Worm (Caenorhabditis elegans) whole organism, early embryonic: Measurements from ENCODE around the gene F46H5.4.

ENCODE experiments used
- B0310.2 ChIP-seq: sonication (generic microtip); optimal IDR thresholded peaks from 2 replicates; lab custom pipeline; 2016; ENCODE audit warnings: mild to moderate bottlenecking, missing genetic modification characterization, missing compliant biosample characterization
- F13C5.2 ChIP-seq: sonication (generic microtip); optimal IDR thresholded peaks from 2 replicates; lab custom pipeline; 2017; ENCODE audit warnings: mild to moderate bottlenecking, missing genetic modification characterization, inconsistent platforms, missing compliant biosample characterization
- aly-1 ChIP-seq: sonication (generic microtip); optimal IDR thresholded peaks from 2 replicates; lab custom pipeline; 2016; ENCODE audit warnings: missing genetic modification characterization, missing compliant biosample characterization
- ama-1 ChIP-seq: fragments of 150-350 bp; optimal IDR thresholded peaks from 2 replicates; lab custom pipeline; 2014
- ceh-13 ChIP-seq: fragments of 200-800 bp; sonication (Bioruptor generic); optimal IDR thresholded peaks from 2 replicates; lab custom pipeline; 2018; ENCODE audit warnings: mild to moderate bottlenecking, missing genetic modification characterization, missing compliant biosample characterization
- ceh-36 ChIP-seq: sonication (generic microtip); optimal IDR thresholded peaks from 2 replicates; lab custom pipeline; 2016; ENCODE audit warnings: missing genetic modification characterization, inconsistent platforms, missing compliant biosample characterization
- ets-7 ChIP-seq: sonication (generic microtip); optimal IDR thresholded peaks from 2 replicates; lab custom pipeline; 2016; ENCODE audit warnings: missing genotype, missing genetic modification characterization, missing compliant biosample characterization
- flt-1 ChIP-seq: fragments of 200-800 bp; sonication (Bioruptor generic); IDR thresholded peaks from 2 replicates; pipeline ENCODE4 v1.3.6; 2022; ENCODE audit warnings: missing genetic modification characterization, missing compliant biosample characterization
- hmbx-1 ChIP-seq: sonication (generic microtip); optimal IDR thresholded peaks from 2 replicates; lab custom pipeline; 2016; ENCODE audit warnings: mild to moderate bottlenecking, missing genetic modification characterization, missing compliant biosample characterization
- hmg-4 ChIP-seq: fragments of 200-800 bp; sonication (Bioruptor generic); optimal IDR thresholded peaks from 2 replicates; lab custom pipeline; 2018; ENCODE audit warnings: mild to moderate bottlenecking, missing genetic modification characterization, missing compliant biosample characterization
- hnd-1 ChIP-seq: sonication (generic microtip); optimal IDR thresholded peaks from 2 replicates; lab custom pipeline; 2016; ENCODE audit warnings: missing genetic modification characterization, missing compliant biosample characterization
- pes-1 ChIP-seq: fragments of 200-800 bp; sonication (Bioruptor generic); IDR thresholded peaks from 2 replicates; pipeline ENCODE4 v1.3.6; 2022; ENCODE audit warnings: missing genetic modification reagents, missing genetic modification characterization, missing compliant biosample characterization
- scrt-1 ChIP-seq: fragments of 200-800 bp; sonication (Bioruptor generic); IDR thresholded peaks from 2 replicates; pipeline ENCODE4 v1.3.6; 2022; ENCODE audit warnings: missing genetic modification characterization, missing compliant biosample characterization
- sea-1 ChIP-seq: fragments of 200-800 bp; sonication (Bioruptor generic); conservative IDR thresholded peaks from 2 replicates; pipeline ENCODE4 v1.3.6; 2022; ENCODE audit warnings: missing genetic modification characterization, missing compliant biosample characterization
- tbx-11 ChIP-seq: fragments of 200-800 bp; sonication (Bioruptor generic); IDR thresholded peaks from 2 replicates; pipeline ENCODE4 v1.3.6; 2022; ENCODE audit warnings: missing genetic modification characterization, missing compliant biosample characterization
- tbx-37 ChIP-seq: fragments of 200-800 bp; sonication (Bioruptor generic); conservative IDR thresholded peaks from 2 replicates; pipeline ENCODE4 v1.3.6; 2022; ENCODE audit warnings: missing genetic modification reagents, missing genetic modification characterization, missing compliant biosample characterization
- tra-4 ChIP-seq: sonication (generic microtip); optimal IDR thresholded peaks from 2 replicates; lab custom pipeline; 2017; ENCODE audit warnings: missing genetic modification characterization, missing compliant biosample characterization

Gene F46H5.4

DNA sequence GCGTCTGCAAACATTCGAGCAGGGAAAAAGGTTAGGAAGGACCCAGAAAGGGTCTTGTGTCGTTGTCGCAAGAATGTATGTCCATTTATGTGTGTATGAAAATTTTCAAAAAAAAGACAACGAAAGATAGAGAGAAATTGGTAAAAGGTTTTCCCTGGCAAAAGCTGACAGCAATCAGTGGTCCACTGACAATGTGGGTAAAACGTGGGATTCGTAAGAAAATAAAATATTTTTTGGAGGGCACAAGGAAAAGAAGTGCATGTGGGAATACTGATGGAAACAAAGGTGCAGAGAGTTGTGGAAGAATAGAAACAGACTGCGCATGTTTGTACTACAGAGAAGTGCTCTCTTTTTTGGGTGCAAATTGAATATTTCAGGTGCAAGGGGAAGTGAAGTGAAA, 28.7 kb upstream of the F46H5.4 start:
- TF ChIP-seq F13C5.2 (no peak), aly-1 (tag; lab: Kevin White, UChicago) (no peak), scrt-1 (GFP tag; lab: Robert Waterston, UW) (no peak), hmg-4 (GFP tag; lab: Kevin White, UChicago) (no peak), tbx-37 (GFP tag; lab: Robert Waterston, UW) (no peak), sea-1 (GFP tag; lab: Robert Waterston, UW) (no peak), ceh-36 (no peak), B0310.2 (tag; lab: Kevin White, UChicago) (no peak), tra-4 (tag; lab: Kevin White, UChicago) (no peak), ama-1 (lab: Kevin White, UChicago) (no peak), ets-7 (tag; lab: Kevin White, UChicago) (no peak), tbx-11 (GFP tag; lab: Robert Waterston, UW) (no peak)

DNA sequence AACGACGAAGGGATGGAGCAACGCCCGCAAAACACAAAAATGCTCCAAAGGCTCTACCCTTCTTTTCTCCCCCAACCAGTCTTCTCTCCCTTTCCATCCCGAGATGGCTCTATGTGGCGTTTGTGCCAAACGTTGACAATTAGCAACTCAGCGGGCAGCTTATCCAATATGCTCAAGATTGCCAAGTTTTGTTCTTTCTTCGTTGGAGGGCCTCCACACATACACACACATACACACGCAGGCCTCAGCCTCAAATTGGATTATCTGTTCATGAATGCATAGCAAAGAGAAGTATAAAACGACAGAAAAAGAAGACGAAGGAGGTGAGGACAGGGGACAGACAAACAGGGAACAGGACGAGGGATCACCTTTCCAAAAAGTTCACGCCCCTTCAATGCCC, 26.9 kb upstream of the F46H5.4 start:
- no peak for TF ChIP-seq tra-4 (tag; lab: Kevin White, UChicago)
- TF ChIP-seq hmg-4 (GFP tag; lab: Kevin White, UChicago): peak; percentile 17

DNA sequence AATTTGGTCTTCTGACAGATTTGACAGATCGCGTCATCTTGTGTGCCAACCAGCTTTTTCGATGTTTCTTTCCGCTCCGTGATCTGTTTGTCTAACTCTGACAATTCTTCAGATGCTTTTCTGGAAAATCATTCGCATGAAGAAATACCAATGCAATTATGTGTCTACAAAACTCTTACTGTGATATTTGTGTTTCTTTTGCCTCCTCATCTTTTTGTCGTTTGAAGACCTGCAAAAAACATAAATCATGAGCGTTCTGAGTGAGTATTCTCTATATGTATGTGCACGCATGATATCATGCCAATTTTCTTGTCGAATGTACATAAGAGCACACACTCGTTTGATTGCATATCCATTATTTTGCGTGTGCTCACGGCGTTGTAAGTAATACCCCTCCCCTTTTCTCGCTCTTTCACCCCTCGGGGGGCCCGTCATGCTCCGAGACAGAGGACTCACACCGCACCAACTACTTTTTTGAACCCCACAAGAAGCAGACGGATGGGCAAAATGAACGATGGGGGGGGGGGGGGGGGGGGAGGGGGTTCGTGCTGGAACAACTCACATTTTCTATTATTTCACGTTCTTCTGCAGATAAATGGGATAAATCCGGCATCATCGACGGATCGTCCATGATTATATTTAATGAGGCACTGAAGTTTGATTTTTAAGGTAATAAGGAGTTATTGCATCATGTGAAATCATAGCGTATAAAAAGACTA, 25.4 kb upstream of the F46H5.4 start, which contains the start of gene unc-10:
Gene unc-10, minus strand, starts transcription at position 652 of the 719 bp plus-strand sequence.
- TF ChIP-seq tra-4 (tag; lab: Kevin White, UChicago) (no peak), tbx-37 (GFP tag; lab: Robert Waterston, UW) (no peak), pes-1 (no peak), B0310.2 (tag; lab: Kevin White, UChicago) (no peak), tbx-11 (GFP tag; lab: Robert Waterston, UW) (no peak), ceh-36 (no peak), F13C5.2 (no peak), ets-7 (tag; lab: Kevin White, UChicago) (no peak), ceh-13 (no peak), ama-1 (lab: Kevin White, UChicago) (no peak), sea-1 (GFP tag; lab: Robert Waterston, UW) (no peak)

DNA sequence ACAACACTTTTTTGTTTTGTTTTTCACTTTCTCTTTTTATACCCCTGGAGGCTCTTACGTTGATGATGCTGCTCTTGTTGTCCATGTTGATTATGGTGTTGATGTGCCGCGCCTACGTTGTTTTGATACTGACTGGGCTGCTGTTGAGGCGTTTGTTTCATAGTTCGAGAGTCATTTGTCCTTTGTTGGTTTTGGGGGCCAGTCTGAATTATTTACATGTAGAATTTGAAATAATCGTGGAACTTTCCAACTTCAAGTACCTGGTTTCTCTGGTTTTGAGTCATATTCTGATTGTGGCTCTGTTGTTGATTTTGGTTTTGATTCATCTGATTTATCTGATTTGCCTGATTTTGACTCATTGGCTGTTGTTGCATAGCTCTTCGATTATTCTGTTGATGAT, 23.7 kb upstream of the F46H5.4 start:
- TF ChIP-seq hmbx-1 (tag; lab: Kevin White, UChicago): no peak
- no peak for TF ChIP-seq tra-4 (tag; lab: Kevin White, UChicago)
- no peak for TF ChIP-seq ceh-13
- TF ChIP-seq pes-1: no peak
- TF ChIP-seq ceh-36: no peak
- no peak for TF ChIP-seq ama-1 (lab: Kevin White, UChicago)
- no peak for TF ChIP-seq sea-1 (GFP tag; lab: Robert Waterston, UW)
- no peak for TF ChIP-seq aly-1 (tag; lab: Kevin White, UChicago)
- no peak for TF ChIP-seq tbx-11 (GFP tag; lab: Robert Waterston, UW)
- no peak for TF ChIP-seq tbx-37 (GFP tag; lab: Robert Waterston, UW)
- TF ChIP-seq hnd-1 (tag; lab: Kevin White, UChicago): no peak

DNA sequence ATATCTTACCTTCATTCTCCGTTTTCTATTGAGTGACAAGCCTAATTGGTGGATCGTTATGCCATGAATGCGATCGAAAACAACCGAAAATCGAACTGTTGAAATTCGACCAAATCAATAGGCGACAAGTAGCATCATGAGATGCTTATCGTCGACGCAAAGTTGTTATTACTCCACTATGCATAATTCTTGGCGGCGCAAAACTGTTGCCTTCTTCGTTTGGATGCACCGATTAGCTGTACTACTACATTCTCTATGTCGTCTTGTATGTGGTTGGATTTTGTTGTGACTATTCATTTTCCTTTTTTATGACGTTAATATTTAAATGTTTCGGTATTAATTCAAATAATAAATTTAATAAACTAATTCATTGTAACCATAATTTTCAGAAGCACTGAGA, 17.6 kb upstream of the F46H5.4 start, which contains the start of gene F46H5.11:
Gene F46H5.11, minus strand, starts transcription at position 101 of the 400 bp plus-strand sequence.
- no peak for TF ChIP-seq tbx-37 (GFP tag; lab: Robert Waterston, UW)
- no peak for TF ChIP-seq F13C5.2
- no peak for TF ChIP-seq aly-1 (tag; lab: Kevin White, UChicago)

DNA sequence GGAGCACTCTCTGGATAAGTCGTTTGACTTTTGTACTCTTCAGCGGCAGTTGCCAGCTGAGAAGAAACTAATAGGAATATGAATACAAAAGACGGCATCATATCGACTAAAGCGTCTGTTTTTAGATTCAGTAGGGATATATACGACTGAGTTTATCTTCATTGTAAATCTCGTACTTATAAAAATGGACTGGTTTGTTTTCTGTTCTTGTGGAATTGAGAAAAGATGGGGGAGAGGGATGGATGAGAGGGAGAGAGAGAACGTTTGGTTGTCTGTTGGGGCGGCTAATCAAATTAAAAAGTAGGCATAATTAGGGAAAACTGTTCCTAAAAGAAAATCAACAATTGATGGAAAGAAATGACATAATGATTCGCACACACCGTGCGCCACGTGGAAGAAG, 15.0 kb upstream of the F46H5.4 start, which contains the start of gene grd-7:
Gene grd-7, minus strand, starts transcription at position 101 of the 400 bp plus-strand sequence.
- no peak for TF ChIP-seq ceh-13
- TF ChIP-seq scrt-1 (GFP tag; lab: Robert Waterston, UW): no peak

DNA sequence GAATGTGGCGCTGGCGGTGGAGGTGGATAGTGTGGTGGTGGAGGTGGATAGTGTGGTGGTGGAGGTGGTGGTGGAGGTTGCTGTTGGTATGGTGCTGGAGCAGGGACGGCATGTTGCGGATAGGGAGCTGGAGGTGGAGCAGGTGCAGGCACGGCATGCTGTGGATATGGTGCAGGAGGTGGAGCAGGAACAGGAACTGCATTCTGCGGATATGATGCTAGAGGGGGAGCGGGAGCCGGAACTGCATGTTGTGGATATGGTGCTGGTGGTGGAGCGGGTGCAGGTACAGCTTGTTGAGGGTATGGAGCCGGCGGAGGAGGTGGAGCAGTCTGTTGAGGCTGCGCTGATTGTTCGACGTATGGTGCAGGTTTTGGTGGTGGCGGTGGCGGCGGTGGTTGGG, 14.6 kb upstream of the F46H5.4 start:
- TF ChIP-seq sea-1 (GFP tag; lab: Robert Waterston, UW) (0 out of 2 replicates have a peak, but pooled peaks have one; percentile 31), hnd-1 (tag; lab: Kevin White, UChicago) (no peak), scrt-1 (GFP tag; lab: Robert Waterston, UW) (0 out of 2 replicates have a peak, but pooled peaks have one; percentile 30)

DNA sequence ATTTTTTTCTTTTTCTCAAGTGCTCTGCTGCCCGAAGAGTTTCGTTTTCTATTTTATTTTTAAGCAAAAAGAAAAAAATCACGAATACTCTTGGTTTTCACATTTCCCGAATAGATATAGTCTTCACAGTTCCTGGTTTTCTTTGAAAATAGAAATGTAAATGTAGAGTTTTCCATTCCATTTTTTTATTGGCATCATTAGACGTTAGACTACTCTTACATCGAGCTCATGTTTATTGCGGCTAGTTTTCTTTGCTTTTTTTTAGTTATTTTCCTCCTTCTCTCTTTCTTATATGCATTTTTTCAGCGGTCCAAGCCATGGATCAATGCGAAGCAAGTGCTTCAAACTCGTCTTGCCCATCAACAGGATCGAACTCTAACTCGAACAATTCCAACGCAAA, 10.9 kb upstream of the F46H5.4 start, which contains the start of gene F46H5.2:
Gene F46H5.2, plus strand, starts transcription at position 301 of the 400 bp plus-strand sequence.
- 0 out of 2 replicates have a peak, but pooled peaks have one; percentile 1 for TF ChIP-seq sea-1 (GFP tag; lab: Robert Waterston, UW)
- TF ChIP-seq F13C5.2: no peak

DNA sequence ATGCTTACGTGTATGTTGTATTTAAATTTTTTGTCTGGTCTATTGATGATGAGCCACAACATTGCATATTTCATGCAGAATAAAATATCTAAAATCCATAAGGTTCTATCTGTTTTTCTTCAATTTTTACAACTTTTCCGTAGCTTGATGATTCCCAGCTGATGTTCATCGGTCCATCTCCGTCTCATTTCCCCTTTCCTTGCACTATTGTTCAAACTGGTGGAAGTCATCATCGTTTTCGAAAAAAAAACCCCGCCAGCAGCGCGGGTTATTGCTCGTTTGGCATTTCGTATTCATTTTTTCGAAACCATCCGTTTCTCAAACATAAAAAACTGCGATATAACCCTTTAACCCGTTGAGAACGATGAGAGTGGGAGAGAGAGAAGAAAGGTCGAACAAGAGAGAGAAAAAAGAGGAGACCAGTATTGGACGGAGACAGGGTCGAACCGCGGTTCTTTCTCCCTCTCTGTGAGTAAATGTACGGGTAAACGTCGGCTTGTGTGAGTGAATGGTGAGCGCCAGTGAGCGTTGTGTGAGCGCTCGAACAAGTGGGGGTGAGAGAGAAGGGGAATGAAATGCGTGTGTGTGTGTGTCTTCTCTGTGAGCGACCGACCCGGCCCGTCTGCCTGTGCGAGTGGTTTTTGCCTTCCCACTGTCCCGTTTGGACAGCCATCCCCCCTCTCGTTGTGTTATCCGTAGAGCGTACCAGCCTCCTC, 10.3 kb upstream of the F46H5.4 start:
- TF ChIP-seq ets-7 (tag; lab: Kevin White, UChicago) (peak; percentile 32), hnd-1 (tag; lab: Kevin White, UChicago) (no peak), hmbx-1 (tag; lab: Kevin White, UChicago) (no peak), F13C5.2 (peak; percentile 73), tbx-11 (GFP tag; lab: Robert Waterston, UW) (no peak), ceh-36 (no peak), ama-1 (lab: Kevin White, UChicago) (no peak), aly-1 (tag; lab: Kevin White, UChicago) (peak; percentile 25), tbx-37 (GFP tag; lab: Robert Waterston, UW) (0 out of 2 replicates have a peak, but pooled peaks have one; percentile 34), ceh-13 (peak; percentile 3), tra-4 (tag; lab: Kevin White, UChicago) (no peak), sea-1 (GFP tag; lab: Robert Waterston, UW) (peak; percentile 64; the same call in 1 of the 2 replicates), pes-1 (no peak), scrt-1 (GFP tag; lab: Robert Waterston, UW) (no peak), hmg-4 (GFP tag; lab: Kevin White, UChicago) (peak; percentile 91), flt-1 (GFP tag; lab: Robert Waterston, UW) (peak; percentile 63; the same call in 1 of the 2 replicates), B0310.2 (tag; lab: Kevin White, UChicago) (no peak)
